Worm (Caenorhabditis elegans) whole organism, L2 larva: ENCODE results near the gene dpy-23.

Source experiments
- elt-3 ChIP-seq: sonication (generic microtip); optimal IDR thresholded peaks from 2 replicates; lab custom pipeline; 2017; ENCODE audit warnings: missing biosample characterization, missing genetic modification characterization
- nhr-21 ChIP-seq: fragments of 150-350 bp; optimal IDR thresholded peaks from 2 replicates; lab custom pipeline; 2014; ENCODE audit warnings: missing biosample characterization, missing genetic modification characterization
- nhr-237 ChIP-seq: fragments of 150-350 bp; optimal IDR thresholded peaks from 2 replicates; lab custom pipeline; 2014; ENCODE audit warnings: missing biosample characterization, missing genetic modification characterization
- unc-39 ChIP-seq: fragments of 150-350 bp; optimal IDR thresholded peaks from 2 replicates; lab custom pipeline; 2014; ENCODE audit warnings: missing biosample characterization, missing genetic modification characterization

DNA sequence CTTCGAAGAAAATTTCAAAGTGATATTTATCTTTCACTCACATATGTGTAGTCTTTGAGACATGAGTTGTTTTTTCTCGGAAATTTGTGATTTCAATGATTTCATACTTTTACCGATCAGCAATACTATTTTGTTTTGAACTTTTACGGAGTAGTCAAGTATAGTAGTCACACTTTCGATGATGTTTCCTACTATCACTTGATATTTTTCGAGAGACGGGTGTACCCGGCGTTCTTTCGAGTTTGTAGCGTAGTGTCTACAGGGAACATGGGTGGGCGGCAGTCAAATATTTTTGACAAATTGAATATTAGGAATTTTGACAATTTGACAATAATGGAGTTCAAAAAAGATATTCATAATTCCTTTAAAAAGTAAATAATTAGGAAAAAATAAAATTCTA lies 49.7 kb downstream of the dpy-23 start:
- no peak for TF ChIP-seq unc-39 (tag; lab: Kevin White, UChicago)
- no peak for TF ChIP-seq elt-3
- TF ChIP-seq nhr-21 = no peak
- TF ChIP-seq nhr-237 (tag; lab: Kevin White, UChicago) = no peak
